Worm (Caenorhabditis elegans) whole organism, L2 larva: ENCODE data around the gene igcm-3.

ENCODE experiments used
- C34F6.9 ChIP-seq: fragments of 150-350 bp; optimal IDR thresholded peaks from 2 replicates; lab custom pipeline; 2014; ENCODE audit warnings: missing biosample characterization, missing genetic modification characterization
- F13H6.1 ChIP-seq: sonication (generic microtip); optimal IDR thresholded peaks from 2 replicates; lab custom pipeline; 2016; ENCODE audit warnings: missing genetic modification characterization, missing compliant biosample characterization
- R02D3.7 ChIP-seq: fragments of 150-350 bp; optimal IDR thresholded peaks from 2 replicates; lab custom pipeline; 2014; ENCODE audit warnings: missing biosample characterization, missing genetic modification characterization
- Y55F3AM.14 ChIP-seq: fragments of 200-800 bp; sonication (Bioruptor generic); optimal IDR thresholded peaks from 2 replicates; lab custom pipeline; 2018; ENCODE audit warnings: mild to moderate bottlenecking, missing genetic modification characterization, missing compliant biosample characterization
- ZK546.5 ChIP-seq: sonication (generic microtip); optimal IDR thresholded peaks from 2 replicates; lab custom pipeline; 2017; ENCODE audit warnings: missing biosample characterization, missing genetic modification characterization
- alr-1 ChIP-seq: fragments of 150-350 bp; optimal IDR thresholded peaks from 2 replicates; lab custom pipeline; 2014; ENCODE audit warnings: missing biosample characterization, missing genetic modification characterization
- aly-2 ChIP-seq: fragments of 150-350 bp; optimal IDR thresholded peaks from 2 replicates; lab custom pipeline; 2014; ENCODE audit warnings: missing biosample characterization, missing genetic modification characterization
- ceh-16 ChIP-seq: fragments of 150-350 bp; optimal IDR thresholded peaks from 2 replicates; lab custom pipeline; 2014; ENCODE audit warnings: missing biosample characterization, missing genetic modification characterization
- ceh-82 ChIP-seq: fragments of 150-350 bp; optimal IDR thresholded peaks from 2 replicates; lab custom pipeline; 2014; ENCODE audit warnings: missing biosample characterization, missing genetic modification characterization
- crh-2 ChIP-seq: sonication (generic microtip); optimal IDR thresholded peaks from 2 replicates; lab custom pipeline; 2017; ENCODE audit warnings: missing biosample characterization, missing genetic modification characterization
- egl-27 ChIP-seq: sonication (generic microtip); optimal IDR thresholded peaks from 3 replicates; lab custom pipeline; 2017; ENCODE audit warnings: missing biosample characterization, missing genetic modification reagents, missing genetic modification characterization
- elt-3 ChIP-seq: sonication (generic microtip); optimal IDR thresholded peaks from 2 replicates; lab custom pipeline; 2017; ENCODE audit warnings: missing biosample characterization, missing genetic modification characterization
- fos-1 ChIP-seq: fragments of 150-350 bp; optimal IDR thresholded peaks from 2 replicates; lab custom pipeline; 2014; ENCODE audit warnings: missing biosample characterization, missing genetic modification characterization
- gmeb-1 ChIP-seq: fragments of 150-350 bp; optimal IDR thresholded peaks from 2 replicates; lab custom pipeline; 2014; ENCODE audit warnings: missing biosample characterization, missing genetic modification characterization
- lin-11 ChIP-seq: fragments of 150-350 bp; sonication (generic microtip); optimal IDR thresholded peaks from 2 replicates; lab custom pipeline; 2014; ENCODE audit warnings: missing biosample characterization, missing genetic modification characterization, inconsistent platforms, mixed read lengths
- lin-39 ChIP-seq: fragments of 150-350 bp; optimal IDR thresholded peaks from 2 replicates; lab custom pipeline; 2014; ENCODE audit warnings: missing biosample characterization, missing genetic modification reagents, missing genetic modification characterization
- lsy-2 ChIP-seq, 2 experiments: fragments of 150-350 bp in 1 of 2; sonication (generic microtip) in 1 of 2; optimal IDR thresholded peaks; 2 replicates each; lab custom pipeline; 2014 to 2017; ENCODE audit warnings: missing biosample characterization in 2 of 2, missing genetic modification characterization in 2 of 2
- mdl-1 ChIP-seq, 2 experiments: fragments of 150-350 bp in 1 of 2; sonication (generic microtip) in 1 of 2; optimal IDR thresholded peaks; 2 replicates each; lab custom pipeline; 2017; ENCODE audit warnings: missing biosample characterization in 2 of 2, missing genetic modification characterization in 2 of 2
- nhr-10 ChIP-seq: sonication (generic microtip); optimal IDR thresholded peaks from 2 replicates; lab custom pipeline; 2017; ENCODE audit warnings: missing biosample characterization, missing genetic modification characterization
- nhr-12 ChIP-seq: fragments of 150-350 bp; optimal IDR thresholded peaks from 2 replicates; lab custom pipeline; 2014; ENCODE audit warnings: missing biosample characterization, missing genetic modification characterization
- nhr-21 ChIP-seq: fragments of 150-350 bp; optimal IDR thresholded peaks from 2 replicates; lab custom pipeline; 2014; ENCODE audit warnings: missing biosample characterization, missing genetic modification characterization
- nhr-237 ChIP-seq: fragments of 150-350 bp; optimal IDR thresholded peaks from 2 replicates; lab custom pipeline; 2014; ENCODE audit warnings: missing biosample characterization, missing genetic modification characterization
- nhr-77 ChIP-seq: fragments of 150-350 bp; optimal IDR thresholded peaks from 2 replicates; lab custom pipeline; 2014; ENCODE audit warnings: missing biosample characterization, missing genetic modification characterization
- peb-1 ChIP-seq: fragments of 150-350 bp; optimal IDR thresholded peaks from 2 replicates; lab custom pipeline; 2014; ENCODE audit warnings: missing biosample characterization, missing genetic modification characterization
- sem-4 ChIP-seq: fragments of 150-350 bp; optimal IDR thresholded peaks from 2 replicates; lab custom pipeline; 2014; ENCODE audit warnings: missing biosample characterization, missing genetic modification reagents, missing genetic modification characterization
- skn-1 ChIP-seq: sonication (generic microtip); optimal IDR thresholded peaks from 2 replicates; lab custom pipeline; 2017; ENCODE audit warnings: missing biosample characterization, missing genetic modification characterization
- sma-3 ChIP-seq: sonication (generic microtip); optimal IDR thresholded peaks from 2 replicates; lab custom pipeline; 2016; ENCODE audit warnings: missing genetic modification reagents, missing genetic modification characterization, missing compliant biosample characterization
- sma-9 ChIP-seq, 2 experiments: fragments of 150-350 bp in 1 of 2; sonication (generic microtip) in 1 of 2; optimal IDR thresholded peaks; 2 replicates each; lab custom pipeline; 2014 to 2016; ENCODE audit warnings: missing genetic modification characterization in 2 of 2, mild to moderate bottlenecking in 1 of 2, missing biosample characterization in 1 of 2, missing compliant biosample characterization in 1 of 2, missing genetic modification reagents in 1 of 2, moderate library complexity in 1 of 2
- snpc-4 ChIP-seq: fragments of 150-350 bp; optimal IDR thresholded peaks from 2 replicates; lab custom pipeline; 2014; ENCODE audit warnings: missing biosample characterization, missing genetic modification characterization
- unc-39 ChIP-seq: fragments of 150-350 bp; optimal IDR thresholded peaks from 2 replicates; lab custom pipeline; 2014; ENCODE audit warnings: missing biosample characterization, missing genetic modification characterization
- unc-55 ChIP-seq: fragments of 150-350 bp; sonication (generic microtip); optimal IDR thresholded peaks from 3 replicates; lab custom pipeline; 2014; ENCODE audit warnings: missing biosample characterization, missing genetic modification reagents, missing genetic modification characterization
- unc-62 ChIP-seq: fragments of 150-350 bp; optimal IDR thresholded peaks from 2 replicates; lab custom pipeline; 2014; ENCODE audit warnings: missing biosample characterization, missing genetic modification reagents, missing genetic modification characterization
- zag-1 ChIP-seq: fragments of 150-350 bp; optimal IDR thresholded peaks from 2 replicates; lab custom pipeline; 2014; ENCODE audit warnings: missing biosample characterization, missing genetic modification characterization
- ztf-11 ChIP-seq: sonication (generic microtip); optimal IDR thresholded peaks from 2 replicates; lab custom pipeline; 2017; ENCODE audit warnings: missing biosample characterization, missing genetic modification characterization

The igcm-3 gene

DNA sequence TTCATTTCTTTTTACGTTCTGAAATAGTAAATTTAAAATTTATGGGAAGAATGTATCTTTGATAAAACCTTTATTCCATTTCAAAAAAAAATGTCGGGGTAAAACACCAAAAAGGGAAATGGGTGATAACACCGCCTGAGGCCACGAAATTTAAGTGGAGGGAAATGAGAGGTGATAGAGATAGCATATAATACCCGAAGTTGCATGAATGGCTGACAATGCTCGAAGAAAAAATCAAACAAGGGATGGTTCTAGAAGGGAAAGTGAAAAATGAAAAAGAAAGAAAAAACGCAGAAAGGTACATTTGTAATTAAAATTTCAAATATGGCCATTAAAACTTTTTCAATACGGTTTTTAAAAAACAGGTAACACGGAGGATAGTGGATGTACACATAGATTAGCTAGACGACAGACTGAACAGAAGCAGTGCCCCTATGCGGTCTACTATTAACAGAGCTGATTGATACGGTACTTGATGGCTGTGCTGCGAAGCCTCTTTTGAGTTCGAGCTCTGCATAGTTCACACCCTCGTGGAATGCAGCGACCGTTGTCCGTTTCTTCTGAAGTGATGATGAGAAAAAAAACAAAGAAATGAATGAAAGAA, 7.4 kb downstream of the igcm-3 start:
- TF ChIP-seq Y55F3AM.14 = peak; percentile 33
- peak; percentile 9 for TF ChIP-seq fos-1
- TF ChIP-seq sem-4 = no peak

DNA sequence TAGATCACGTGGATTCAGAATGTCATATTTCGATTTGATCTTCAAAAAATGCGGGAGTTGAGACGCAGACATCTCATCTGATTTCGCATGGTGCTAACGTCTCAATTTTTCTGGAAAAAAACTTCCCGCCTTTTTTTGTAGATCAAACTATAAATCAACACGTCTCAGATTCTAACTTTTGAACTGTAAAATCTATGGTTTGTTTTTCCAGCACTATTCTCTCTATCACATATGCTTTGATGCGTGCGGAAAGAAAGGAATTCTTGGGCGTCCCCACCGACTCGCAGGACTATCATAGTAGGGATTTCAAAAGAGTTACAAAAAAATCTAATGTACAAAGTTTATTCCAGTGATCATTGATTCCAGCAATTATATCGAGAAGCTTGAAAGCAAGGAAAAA, 8.0 kb downstream of the igcm-3 start:
- TF ChIP-seq lsy-2 (tag; optimal IDR thresholded peaks at IDR 0.05; lab: Kevin White, UChicago) = no peak
- TF ChIP-seq mdl-1 (tag; optimal IDR thresholded peaks at IDR 0.05; lab: Kevin White, UChicago) = no peak
- TF ChIP-seq ceh-82 = no peak
- no peak for TF ChIP-seq ztf-11 (tag; lab: Kevin White, UChicago)
- TF ChIP-seq zag-1 (tag; lab: Kevin White, UChicago) = no peak
- no peak for TF ChIP-seq ZK546.5 (tag; lab: Kevin White, UChicago)
- TF ChIP-seq C34F6.9 (tag; lab: Kevin White, UChicago) = no peak
- no peak for TF ChIP-seq fos-1
- TF ChIP-seq ceh-16 (tag; lab: Kevin White, UChicago) = no peak
- no peak for TF ChIP-seq sma-3 (GFP tag; lab: Kevin White, UChicago)
- no peak for TF ChIP-seq unc-62 (GFP tag; lab: Kevin White, UChicago)
- no peak for TF ChIP-seq nhr-21 (tag; lab: Kevin White, UChicago)
- TF ChIP-seq, all 48 proteins: peak for 0

DNA sequence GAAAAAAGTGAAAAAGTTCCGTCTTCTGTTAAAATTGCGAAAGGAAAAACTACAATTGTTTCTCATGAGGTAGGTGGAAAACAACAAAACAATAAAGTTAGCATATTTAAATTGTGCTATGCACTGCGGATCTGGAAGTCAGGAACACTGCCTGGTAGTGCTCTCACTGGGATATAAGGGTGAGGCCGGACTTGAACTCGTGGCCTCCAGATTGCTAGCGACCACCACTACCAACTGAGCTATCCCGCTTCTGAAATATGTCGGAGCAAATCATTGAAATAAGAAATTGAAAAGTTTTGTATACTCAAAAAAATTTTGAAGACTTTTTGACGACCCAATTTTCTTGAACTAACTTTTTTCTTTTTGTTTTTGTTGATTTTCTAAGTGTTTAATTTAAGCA, 9.1 kb downstream of the igcm-3 start:
- no peak for TF ChIP-seq snpc-4 (tag; lab: Kevin White, UChicago)
- no peak for TF ChIP-seq aly-2 (tag; lab: Kevin White, UChicago)
- TF ChIP-seq unc-55 = no peak
- no peak for TF ChIP-seq alr-1 (tag; lab: Kevin White, UChicago)
- no peak for TF ChIP-seq F13H6.1 (tag; lab: Kevin White, UChicago)
- TF ChIP-seq mdl-1 (tag; optimal IDR thresholded peaks at IDR 0.05; lab: Kevin White, UChicago) = no peak
- TF ChIP-seq elt-3 (tag; lab: Kevin White, UChicago) = no peak
- no peak for TF ChIP-seq sma-9 (GFP tag; optimal IDR thresholded peaks at IDR 0.05; lab: Kevin White, UChicago)
- TF ChIP-seq sma-9 (tag; optimal IDR thresholded peaks at IDR 0.05; lab: Kevin White, UChicago) = no peak
- no peak for TF ChIP-seq nhr-21 (tag; lab: Kevin White, UChicago)

DNA sequence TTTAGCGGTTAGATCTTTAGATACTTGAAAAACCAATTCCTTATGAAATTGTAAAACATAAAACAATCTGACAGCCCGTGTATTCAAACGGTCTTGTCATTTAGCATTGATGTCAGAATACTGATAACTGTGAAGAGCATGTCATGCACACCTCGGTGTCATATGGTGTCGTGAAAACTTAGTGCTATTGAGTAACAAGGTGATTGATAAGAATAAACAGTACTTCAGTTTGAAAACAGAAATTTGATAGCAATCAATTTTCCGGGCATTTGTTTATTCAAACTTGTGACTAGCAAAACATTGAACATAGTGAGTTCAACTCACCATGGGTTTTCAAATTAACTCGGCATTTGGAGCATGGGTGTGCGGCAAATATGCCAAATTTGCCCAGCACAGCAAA, 10.4 kb downstream of the igcm-3 start:
- TF ChIP-seq fos-1 (peak; percentile 86), elt-3 (tag; lab: Kevin White, UChicago) (no peak), F13H6.1 (tag; lab: Kevin White, UChicago) (peak; percentile 14), crh-2 (tag; lab: Kevin White, UChicago) (peak; percentile 52), lsy-2 (tag; optimal IDR thresholded peaks at IDR 0.05; lab: Kevin White, UChicago) (no peak), sma-9 (GFP tag; optimal IDR thresholded peaks at IDR 0.05; lab: Kevin White, UChicago) (peak; percentile 54), sma-9 (tag; optimal IDR thresholded peaks at IDR 0.05; lab: Kevin White, UChicago) (no peak), skn-1 (tag; lab: Kevin White, UChicago) (no peak), ceh-16 (tag; lab: Kevin White, UChicago) (no peak), nhr-10 (tag; lab: Kevin White, UChicago) (no peak)

DNA sequence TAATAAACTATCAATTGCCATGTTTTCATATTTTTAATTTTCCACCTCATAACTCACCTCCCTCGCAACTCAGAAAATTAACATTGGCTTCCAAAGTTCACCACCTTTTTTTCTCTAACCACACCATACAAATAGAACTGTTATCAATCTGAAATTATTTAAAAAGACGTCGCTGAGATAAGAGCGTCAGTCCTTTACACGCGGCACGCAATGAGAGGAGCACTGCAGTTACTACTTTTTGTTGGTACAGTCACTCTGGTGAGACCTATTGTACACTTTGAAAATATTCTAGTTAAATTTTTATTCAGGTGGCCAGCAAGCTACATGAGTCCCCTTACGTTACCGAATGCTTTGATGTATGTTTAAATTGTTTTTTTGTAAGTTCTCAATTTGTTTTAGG, 10.9 kb downstream of the igcm-3 start, which contains the start of gene T02C5.1:
Gene T02C5.1, plus strand, starts transcription at position 199 of the 400 bp plus-strand sequence.
- TF ChIP-seq lin-39 (tag; lab: Kevin White, UChicago) (no peak), elt-3 (tag; lab: Kevin White, UChicago) (no peak), Y55F3AM.14 (no peak), fos-1 (peak; percentile 58), crh-2 (tag; lab: Kevin White, UChicago) (peak; percentile 40), sem-4 (no peak), gmeb-1 (tag; lab: Kevin White, UChicago) (peak; percentile 4), sma-9 (GFP tag; optimal IDR thresholded peaks at IDR 0.05; lab: Kevin White, UChicago) (peak; percentile 17), sma-9 (tag; optimal IDR thresholded peaks at IDR 0.05; lab: Kevin White, UChicago) (no peak), snpc-4 (tag; lab: Kevin White, UChicago) (no peak), nhr-12 (tag; lab: Kevin White, UChicago) (no peak), lin-11 (no peak)

DNA sequence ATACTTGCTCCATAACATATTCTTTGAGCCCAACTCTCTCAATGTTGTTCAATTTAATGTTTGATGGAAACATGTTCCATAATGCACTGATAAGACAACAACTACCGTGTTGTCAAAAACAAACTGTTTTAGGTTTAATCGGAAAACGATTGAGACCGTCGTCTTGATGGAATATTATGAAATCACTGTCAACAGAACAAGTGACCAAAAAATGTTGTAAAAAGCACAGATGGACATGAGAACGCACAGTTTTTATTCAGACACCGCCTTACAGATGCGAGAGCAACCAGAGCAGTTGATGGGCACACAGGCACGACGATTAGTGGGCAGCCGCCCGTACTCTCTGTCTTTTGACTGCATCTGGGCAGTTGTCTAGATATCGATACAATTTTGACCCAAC, 12.6 kb downstream of the igcm-3 start:
- TF ChIP-seq sem-4 (no peak), R02D3.7 (tag; lab: Kevin White, UChicago) (no peak), aly-2 (tag; lab: Kevin White, UChicago) (no peak), ztf-11 (tag; lab: Kevin White, UChicago) (no peak), nhr-77 (tag; lab: Kevin White, UChicago) (no peak), gmeb-1 (tag; lab: Kevin White, UChicago) (no peak), ceh-82 (no peak), nhr-237 (no peak), unc-39 (no peak), peb-1 (tag; lab: Kevin White, UChicago) (no peak), sma-3 (GFP tag; lab: Kevin White, UChicago) (no peak), egl-27 (tag; lab: Kevin White, UChicago) (no peak), nhr-10 (tag; lab: Kevin White, UChicago) (no peak), C34F6.9 (tag; lab: Kevin White, UChicago) (no peak)
